Fruit fly (Drosophila melanogaster) whole organism, embryonic: ENCODE data around the gene tup.

Source experiments
- ATbp ChIP-seq: fragments of 200-800 bp; sonication (Bioruptor generic); optimal IDR thresholded peaks from 2 replicates; lab custom pipeline; 2017; ENCODE audit warnings: missing biosample characterization, mild to moderate bottlenecking, missing genetic modification characterization, missing genetic modification reagents
- Atf6 ChIP-seq: fragments of 200-800 bp; sonication (Bioruptor generic); IDR thresholded peaks from 2 replicates; pipeline ENCODE4 v1.3.6; 2022; ENCODE audit warnings: missing biosample characterization, missing genetic modification characterization
- CG10543 ChIP-seq: fragments of 200-800 bp; sonication (Bioruptor generic); optimal IDR thresholded peaks from 3 replicates; lab custom pipeline; 2017; ENCODE audit warnings: missing biosample characterization, mild to moderate bottlenecking, missing genetic modification characterization, moderate library complexity
- CG10979 ChIP-seq: fragments of 200-800 bp; sonication (Bioruptor generic); optimal IDR thresholded peaks from 2 replicates; lab custom pipeline; 2018; ENCODE audit warnings: missing biosample characterization, mild to moderate bottlenecking, missing genetic modification characterization, moderate library complexity
- CG11695 ChIP-seq: fragments of 200-800 bp; sonication (Bioruptor generic); IDR thresholded peaks from 3 replicates; pipeline ENCODE4 v1.3.6; 2022; ENCODE audit warnings: missing biosample characterization, missing genetic modification characterization
- CG12744 ChIP-seq: fragments of 200-800 bp; sonication (Bioruptor generic); optimal IDR thresholded peaks from 2 replicates; lab custom pipeline; 2016; ENCODE audit warnings: missing biosample characterization, missing genetic modification characterization
- CG15073 ChIP-seq: fragments of 200-800 bp; sonication (Bioruptor generic); optimal IDR thresholded peaks from 2 replicates; lab custom pipeline; 2016; ENCODE audit warnings: missing biosample characterization, missing genetic modification characterization
- CG16863 ChIP-seq: fragments of 200-800 bp; sonication (Bioruptor generic); optimal IDR thresholded peaks from 3 replicates; lab custom pipeline; 2016; ENCODE audit warnings: missing biosample characterization, missing genetic modification characterization
- CG17359 ChIP-seq: fragments of 200-800 bp; sonication (Bioruptor generic); optimal IDR thresholded peaks from 3 replicates; lab custom pipeline; 2018; ENCODE audit warnings: missing biosample characterization, mild to moderate bottlenecking, missing genetic modification characterization, moderate library complexity
- CG17568 ChIP-seq: fragments of 200-800 bp; sonication (Bioruptor generic); optimal IDR thresholded peaks from 2 replicates; lab custom pipeline; 2018; ENCODE audit warnings: missing biosample characterization, mild to moderate bottlenecking, missing genetic modification characterization, moderate library complexity
- CG2129 ChIP-seq: fragments of 200-800 bp; sonication (Bioruptor generic); IDR thresholded peaks from 2 replicates; pipeline ENCODE4 v1.3.6; 2022; ENCODE audit warnings: missing biosample characterization, missing genetic modification characterization; ENCODE audit not compliant: partially characterized antibody
- CG3281 ChIP-seq: fragments of 200-800 bp; sonication (Bioruptor generic); optimal IDR thresholded peaks from 3 replicates; lab custom pipeline; 2017; ENCODE audit warnings: missing biosample characterization, mild to moderate bottlenecking, missing genetic modification characterization
- CG4707 ChIP-seq: fragments of 200-800 bp; sonication (Bioruptor generic); optimal IDR thresholded peaks from 2 replicates; lab custom pipeline; 2018; ENCODE audit warnings: missing biosample characterization, mild to moderate bottlenecking, missing genetic modification characterization, moderate library complexity
- CG4820 ChIP-seq: fragments of 200-800 bp; sonication (Bioruptor generic); optimal IDR thresholded peaks from 3 replicates; lab custom pipeline; 2016; ENCODE audit warnings: missing biosample characterization, missing genetic modification characterization
- CG5180 ChIP-seq: fragments of 200-800 bp; sonication (Bioruptor generic); optimal IDR thresholded peaks from 3 replicates; lab custom pipeline; 2017; ENCODE audit warnings: missing biosample characterization, missing genetic modification characterization, mild to moderate bottlenecking, moderate library complexity, missing genetic modification reagents
- CG5953 ChIP-seq: fragments of 200-800 bp; sonication (Bioruptor generic); IDR thresholded peaks from 2 replicates; pipeline ENCODE4 v1.3.6; 2022; ENCODE audit warnings: missing biosample characterization, missing genetic modification characterization
- CG7556 ChIP-seq: fragments of 200-800 bp; sonication (Bioruptor generic); optimal IDR thresholded peaks from 2 replicates; lab custom pipeline; 2017; ENCODE audit warnings: missing biosample characterization, mild to moderate bottlenecking, missing genetic modification characterization
- CG8359 ChIP-seq: fragments of 200-800 bp; sonication (Bioruptor generic); optimal IDR thresholded peaks from 2 replicates; lab custom pipeline; 2017; ENCODE audit warnings: missing biosample characterization, mild to moderate bottlenecking, missing genetic modification characterization, borderline replicate concordance
- CG9727 ChIP-seq: fragments of 200-800 bp; sonication (Bioruptor generic); optimal IDR thresholded peaks from 3 replicates; lab custom pipeline; 2017; ENCODE audit warnings: missing biosample characterization, mild to moderate bottlenecking, missing genetic modification characterization
- CG9817 ChIP-seq: fragments of 200-800 bp; sonication (Bioruptor generic); optimal IDR thresholded peaks from 2 replicates; lab custom pipeline; 2018; ENCODE audit warnings: missing biosample characterization, mild to moderate bottlenecking, missing genetic modification characterization, moderate library complexity
- Camta ChIP-seq: fragments of 200-800 bp; sonication (Bioruptor generic); optimal IDR thresholded peaks from 2 replicates; lab custom pipeline; 2016; ENCODE audit warnings: missing biosample characterization, missing genetic modification characterization
- Hey ChIP-seq: fragments of 200-800 bp; sonication (Bioruptor generic); optimal IDR thresholded peaks from 3 replicates; lab custom pipeline; 2018; ENCODE audit warnings: missing biosample characterization, mild to moderate bottlenecking, missing genetic modification characterization
- Hr3 ChIP-seq: fragments of 200-800 bp; sonication (Bioruptor generic); optimal IDR thresholded peaks from 3 replicates; lab custom pipeline; 2016; ENCODE audit warnings: missing biosample characterization, missing genetic modification characterization
- Mrtf ChIP-seq: fragments of 200-800 bp; sonication (Bioruptor generic); IDR thresholded peaks from 3 replicates; pipeline ENCODE4 v1.3.6; 2022; ENCODE audit warnings: missing biosample characterization, missing genetic modification characterization
- NC2α ChIP-seq: fragments of 200-800 bp; sonication (Bioruptor generic); optimal IDR thresholded peaks from 2 replicates; lab custom pipeline; 2016; ENCODE audit warnings: missing biosample characterization, missing genetic modification characterization
- NC2β ChIP-seq: fragments of 200-800 bp; sonication (Bioruptor generic); optimal IDR thresholded peaks from 2 replicates; lab custom pipeline; 2016; ENCODE audit warnings: missing biosample characterization, missing genetic modification characterization
- Oli ChIP-seq: fragments of 200-800 bp; sonication (Bioruptor generic); optimal IDR thresholded peaks from 2 replicates; lab custom pipeline; 2018; ENCODE audit warnings: missing biosample characterization, mild to moderate bottlenecking, missing genetic modification characterization, moderate library complexity
- Six4 ChIP-seq: fragments of 200-800 bp; sonication (Bioruptor generic); optimal IDR thresholded peaks from 2 replicates; lab custom pipeline; 2016; ENCODE audit warnings: missing biosample characterization, missing genetic modification characterization
- Usf ChIP-seq: fragments of 200-800 bp; sonication (Bioruptor generic); optimal IDR thresholded peaks from 2 replicates; lab custom pipeline; 2017; ENCODE audit warnings: missing genotype, missing biosample characterization, missing genetic modification characterization
- Vsx1 ChIP-seq: fragments of 200-800 bp; sonication (Bioruptor generic); optimal IDR thresholded peaks from 2 replicates; lab custom pipeline; 2017; ENCODE audit warnings: missing biosample characterization, mild to moderate bottlenecking, missing genetic modification characterization, missing genetic modification reagents
- Xrp1 ChIP-seq: fragments of 200-800 bp; sonication (Bioruptor generic); IDR thresholded peaks from 2 replicates; pipeline ENCODE4 v1.3.6; 2022; ENCODE audit warnings: missing biosample characterization, missing genetic modification characterization
- aop ChIP-seq: fragments of 200-800 bp; sonication (Bioruptor generic); IDR thresholded peaks from 2 replicates; pipeline ENCODE4 v1.3.6; 2022; ENCODE audit warnings: missing biosample characterization, missing genetic modification characterization
- bigmax ChIP-seq: fragments of 200-800 bp; sonication (Bioruptor generic); optimal IDR thresholded peaks from 2 replicates; lab custom pipeline; 2018; ENCODE audit warnings: missing biosample characterization, mild to moderate bottlenecking, missing genetic modification characterization
- bsh ChIP-seq, 2 experiments: fragments of 200-800 bp; sonication (Bioruptor generic); optimal IDR thresholded peaks; 2 replicates each; lab custom pipeline; 2017 to 2018; ENCODE audit warnings: mild to moderate bottlenecking in 2 of 2, missing biosample characterization in 2 of 2, missing genetic modification characterization in 2 of 2, moderate library complexity in 1 of 2
- caup ChIP-seq: fragments of 200-800 bp; sonication (Bioruptor generic); optimal IDR thresholded peaks from 3 replicates; lab custom pipeline; 2017; ENCODE audit warnings: missing biosample characterization, mild to moderate bottlenecking, missing genetic modification characterization, moderate library complexity; ENCODE audit not compliant: severe bottlenecking
- chif ChIP-seq, 2 experiments: fragments of 200-800 bp; sonication (Bioruptor generic); optimal IDR thresholded peaks; 3 replicates each; lab custom pipeline; 2016; ENCODE audit warnings: missing biosample characterization in 2 of 2, missing genetic modification characterization in 2 of 2
- corto ChIP-seq: fragments of 200-800 bp; sonication (Bioruptor generic); optimal IDR thresholded peaks from 2 replicates; lab custom pipeline; 2016; ENCODE audit warnings: missing biosample characterization, mild to moderate bottlenecking, missing genetic modification characterization, moderate library complexity
- fd3F ChIP-seq: fragments of 200-800 bp; sonication (Bioruptor generic); optimal IDR thresholded peaks from 2 replicates; lab custom pipeline; 2018; ENCODE audit warnings: missing biosample characterization, mild to moderate bottlenecking, missing genetic modification characterization, moderate library complexity
- gce ChIP-seq: fragments of 200-800 bp; sonication (Bioruptor generic); IDR thresholded peaks from 3 replicates; pipeline ENCODE4 v1.3.6; 2022; ENCODE audit warnings: missing biosample characterization, missing genetic modification characterization
- gcm ChIP-seq: fragments of 200-800 bp; sonication (Bioruptor generic); optimal IDR thresholded peaks from 2 replicates; lab custom pipeline; 2019; ENCODE audit warnings: missing biosample characterization, mild to moderate bottlenecking, missing genetic modification characterization, moderate library complexity
- gfzf ChIP-seq: fragments of 200-800 bp; sonication (Bioruptor generic); optimal IDR thresholded peaks from 2 replicates; lab custom pipeline; 2016; ENCODE audit warnings: missing biosample characterization, mild to moderate bottlenecking, missing genetic modification characterization, moderate library complexity
- her ChIP-seq: fragments of 200-800 bp; sonication (Bioruptor generic); optimal IDR thresholded peaks from 2 replicates; lab custom pipeline; 2016; ENCODE audit warnings: missing biosample characterization, missing genetic modification characterization
- hkb ChIP-seq, 2 experiments: fragments of 200-800 bp in 1 of 2; fragments of >200 bp in 1 of 2; sonication (Bioruptor generic) in 1 of 2; IDR thresholded peaks in 1 of 2; optimal IDR thresholded peaks in 1 of 2; 2 replicates each; pipeline versions ENCODE4 v1.3.6 to Lab custom; 2017 to 2022; ENCODE audit warnings: missing biosample characterization in 1 of 2, missing genetic modification characterization in 1 of 2
- mirr ChIP-seq: fragments of 200-800 bp; sonication (Bioruptor generic); optimal IDR thresholded peaks from 3 replicates; lab custom pipeline; 2018; ENCODE audit warnings: missing biosample characterization, mild to moderate bottlenecking, missing genetic modification characterization
- nau ChIP-seq: fragments of 200-800 bp; sonication (Bioruptor generic); optimal IDR thresholded peaks from 3 replicates; lab custom pipeline; 2017; ENCODE audit warnings: missing biosample characterization, mild to moderate bottlenecking, missing genetic modification characterization, missing genetic modification reagents
- onecut ChIP-seq: fragments of 200-800 bp; sonication (Bioruptor generic); IDR thresholded peaks from 2 replicates; pipeline ENCODE4 v1.3.6; 2022; ENCODE audit warnings: missing biosample characterization, missing genetic modification characterization
- sens ChIP-seq: fragments of 200-800 bp; sonication (Bioruptor generic); peaks from one replicate; lab custom pipeline; 2016; ENCODE audit warnings: missing biosample characterization, missing genetic modification characterization
- sqz ChIP-seq: fragments of 200-800 bp; sonication (Bioruptor generic); optimal IDR thresholded peaks from 3 replicates; lab custom pipeline; 2018; ENCODE audit warnings: missing biosample characterization, mild to moderate bottlenecking, missing genetic modification characterization
- trem ChIP-seq: fragments of 200-800 bp; optimal IDR thresholded peaks from 3 replicates; lab custom pipeline; 2019; ENCODE audit warnings: missing biosample characterization, mild to moderate bottlenecking, missing genetic modification characterization, moderate library complexity

tup gene

dm6 chr2L:18822805-18823204 is 58.3 kb downstream of the tup start (continued):
- TF ChIP-seq gcm (GFP tag; lab: Kevin White, UChicago): peak; percentile 16
- no peak for TF ChIP-seq gfzf
- peak; percentile 68 for TF ChIP-seq CG17359 (tag; lab: Kevin White, UChicago)
- TF ChIP-seq Six4 (GFP tag; lab: Kevin White, UChicago): peak; percentile 4
- TF ChIP-seq bigmax (GFP tag; lab: Kevin White, UChicago): no peak
- no peak for TF ChIP-seq CG2129 (GFP tag; lab: Robert Waterston, UW)
- peak in 1 of 2 experiments; percentile 40 for TF ChIP-seq chif (GFP tag; optimal IDR thresholded peaks at IDR 0.05; lab: Kevin White, UChicago)
- no peak for TF ChIP-seq Usf (GFP tag; lab: Kevin White, UChicago)
- peak; percentile 69 for TF ChIP-seq CG4707 (GFP tag; lab: Kevin White, UChicago)
- TF ChIP-seq CG4820 (GFP tag; lab: Kevin White, UChicago): peak; percentile 24
- TF ChIP-seq trem (tag; lab: Kevin White, UChicago): no peak
- TF ChIP-seq CG12744: no peak
- peak; percentile 4 for TF ChIP-seq CG10979
- TF ChIP-seq Xrp1 (GFP tag; lab: Robert Waterston, UW): peak; percentile 77
- TF ChIP-seq Atf6 (GFP tag; lab: Robert Waterston, UW): peak; percentile 69
- peak; percentile 58 for TF ChIP-seq Vsx1 (GFP tag; lab: Kevin White, UChicago)
- TF ChIP-seq sens: peak; percentile 85
- no peak for TF ChIP-seq CG5953
- no peak for TF ChIP-seq Hr3 (GFP tag; lab: Kevin White, UChicago)
- TF ChIP-seq CG8359 (GFP tag; lab: Kevin White, UChicago): peak; percentile 28
- peak; percentile 4 for TF ChIP-seq Oli (tag; lab: Kevin White, UChicago)
- peak; percentile 37 for TF ChIP-seq CG7556
- no peak for TF ChIP-seq aop (GFP tag; lab: Robert Waterston, UW)
- no peak for TF ChIP-seq CG15073
- TF ChIP-seq onecut (GFP tag; lab: Robert Waterston, UW): peak; percentile 68
- TF ChIP-seq caup (GFP tag; lab: Kevin White, UChicago): peak; percentile 50
- peak; percentile 48; the same call in 1 of the 3 replicates for TF ChIP-seq CG11695 (GFP tag; lab: Robert Waterston, UW)
- no peak for TF ChIP-seq her (GFP tag; lab: Kevin White, UChicago)
- peak; percentile 60; the same call in 1 of the 3 replicates for TF ChIP-seq Mrtf (GFP tag; lab: Robert Waterston, UW)
- TF ChIP-seq NC2β: peak; percentile 50
- TF ChIP-seq sqz (GFP tag; lab: Kevin White, UChicago): peak; percentile 49
- TF ChIP-seq gce (GFP tag; lab: Robert Waterston, UW): peak; percentile 49; the same call in 1 of the 3 replicates
- TF ChIP-seq Hey (tag; lab: Kevin White, UChicago): peak; percentile 12
- TF ChIP-seq CG16863 (GFP tag; lab: Kevin White, UChicago): peak; percentile 6
- peak in 1 of 2 experiments; percentile 79 for TF ChIP-seq bsh (GFP tag; optimal IDR thresholded peaks at IDR 0.05; lab: Kevin White, UChicago)
- peak; percentile 27 for TF ChIP-seq CG10543 (GFP tag; lab: Kevin White, UChicago)
- peak; percentile 8 for TF ChIP-seq Camta (GFP tag; lab: Kevin White, UChicago)
- no peak for TF ChIP-seq corto (GFP tag; lab: Kevin White, UChicago)
- TF ChIP-seq CG5180 (GFP tag; lab: Kevin White, UChicago): peak; percentile 34
- peak; percentile 8 for TF ChIP-seq CG3281 (GFP tag; lab: Kevin White, UChicago)
- TF ChIP-seq CG17568 (GFP tag; lab: Kevin White, UChicago): peak; percentile 27
- TF ChIP-seq mirr (GFP tag; lab: Kevin White, UChicago): peak; percentile 76
- TF ChIP-seq CG9727 (GFP tag; lab: Kevin White, UChicago): peak; percentile 35
- TF ChIP-seq fd3F (GFP tag; lab: Kevin White, UChicago): peak; percentile 50
- TF ChIP-seq ATbp: peak; percentile 80
- peak; percentile 49 for TF ChIP-seq nau
- TF ChIP-seq CG9817 (tag; lab: Kevin White, UChicago): peak; percentile 9
- no peak for TF ChIP-seq hkb (optimal IDR thresholded peaks at IDR 0.05; lab: Kevin White, UChicago)
- TF ChIP-seq hkb (GFP tag; IDR thresholded peaks at IDR 0.05; lab: Robert Waterston, UW): peak; percentile 43; the same call in 1 of the 2 replicates
- TF ChIP-seq NC2α (GFP tag; lab: Kevin White, UChicago): peak; percentile 47
